Worm (Caenorhabditis elegans) whole organism, L4 larva: ENCODE results near the gene C13F10.1.

Experiments used
- D1046.2 ChIP-seq: fragments of 200-800 bp; sonication (Bioruptor generic); IDR thresholded peaks from 2 replicates; pipeline ENCODE4 v1.3.6; 2022; ENCODE audit warnings: missing genetic modification characterization, missing compliant biosample characterization
- F49E8.2 ChIP-seq: sonication (generic microtip); optimal IDR thresholded peaks from 2 replicates; lab custom pipeline; 2016; ENCODE audit warnings: missing compliant biosample characterization, mild to moderate bottlenecking, missing genetic modification characterization, borderline replicate concordance
- T20F7.1 ChIP-seq: fragments of 200-800 bp; sonication (Bioruptor generic); optimal IDR thresholded peaks from 2 replicates; lab custom pipeline; 2018; ENCODE audit warnings: mild to moderate bottlenecking, missing genetic modification characterization, missing compliant biosample characterization
- Y5F2A.4 ChIP-seq: fragments of 200-800 bp; sonication (Bioruptor generic); optimal IDR thresholded peaks from 2 replicates; lab custom pipeline; 2018; ENCODE audit warnings: mild to moderate bottlenecking, missing genetic modification characterization, missing compliant biosample characterization
- Y75B8A.6 ChIP-seq: fragments of 200-800 bp; sonication (Bioruptor generic); IDR thresholded peaks from 2 replicates; pipeline ENCODE4 v1.3.6; 2022; ENCODE audit warnings: missing genetic modification reagents, missing genetic modification characterization, missing compliant biosample characterization
- ZK337.2 ChIP-seq: fragments of 200-800 bp; sonication (Bioruptor generic); IDR thresholded peaks from 2 replicates; pipeline ENCODE4 v1.3.6; 2022; ENCODE audit warnings: missing genetic modification reagents, missing genetic modification characterization, missing compliant biosample characterization
- ZK546.5 ChIP-seq, 2 experiments: sonication (generic microtip); optimal IDR thresholded peaks; 2 replicates each; lab custom pipeline; 2017; ENCODE audit warnings: missing biosample characterization in 2 of 2, missing genetic modification characterization in 2 of 2
- aha-1 ChIP-seq: fragments of 150-350 bp; peaks from one replicate; lab custom pipeline; 2014; ENCODE audit warnings: missing biosample characterization, missing genetic modification characterization
- ceh-20 ChIP-seq: fragments of 200-800 bp; sonication (Bioruptor generic); IDR thresholded peaks from 2 replicates; pipeline ENCODE4 v1.3.6; 2022; ENCODE audit warnings: missing genetic modification reagents, missing genetic modification characterization, missing compliant biosample characterization
- ceh-62 ChIP-seq: sonication (generic microtip); optimal IDR thresholded peaks from 2 replicates; lab custom pipeline; 2017; ENCODE audit warnings: missing biosample characterization, missing genetic modification characterization
- ceh-82 ChIP-seq: sonication (generic microtip); optimal IDR thresholded peaks from 2 replicates; lab custom pipeline; 2017; ENCODE audit warnings: missing biosample characterization, missing genetic modification characterization
- cey-2 ChIP-seq: sonication (generic microtip); optimal IDR thresholded peaks from 3 replicates; lab custom pipeline; 2017; ENCODE audit warnings: missing genetic modification characterization, mild to moderate bottlenecking, missing compliant biosample characterization, antibody characterized with exemption, borderline replicate concordance; ENCODE audit not compliant: insufficient read depth
- daf-19 ChIP-seq: fragments of 200-800 bp; sonication (Bioruptor generic); conservative IDR thresholded peaks from 2 replicates; pipeline ENCODE4 v1.3.6; 2022; ENCODE audit warnings: missing genetic modification characterization, missing compliant biosample characterization
- daf-8 ChIP-seq: fragments of 200-800 bp; sonication (Bioruptor generic); IDR thresholded peaks from 2 replicates; pipeline ENCODE4 v1.3.6; 2022; ENCODE audit warnings: missing genetic modification characterization, missing compliant biosample characterization
- dmd-6 ChIP-seq: fragments of 200-800 bp; sonication (Bioruptor generic); IDR thresholded peaks from 2 replicates; pipeline ENCODE4 v1.3.6; 2022; ENCODE audit warnings: missing genetic modification reagents, missing genetic modification characterization, missing compliant biosample characterization
- dmd-8 ChIP-seq: fragments of 200-800 bp; sonication (Bioruptor generic); IDR thresholded peaks from 2 replicates; pipeline ENCODE4 v1.3.6; 2022; ENCODE audit warnings: missing genetic modification characterization, missing compliant biosample characterization
- dmd-9 ChIP-seq: fragments of 200-800 bp; sonication (Bioruptor generic); IDR thresholded peaks from 2 replicates; pipeline ENCODE4 v1.3.6; 2022; ENCODE audit warnings: missing genetic modification reagents, missing genetic modification characterization, missing compliant biosample characterization
- dpl-1 ChIP-seq: fragments of 150-350 bp; optimal IDR thresholded peaks from 2 replicates; lab custom pipeline; 2014; ENCODE audit warnings: missing biosample characterization, missing genetic modification reagents, missing genetic modification characterization
- duxl-1 ChIP-seq: sonication (generic microtip); optimal IDR thresholded peaks from 2 replicates; lab custom pipeline; 2016; ENCODE audit warnings: mild to moderate bottlenecking, missing genetic modification characterization, moderate library complexity, missing compliant biosample characterization; ENCODE audit not compliant: poor library complexity
- egl-27 ChIP-seq: sonication (generic microtip); optimal IDR thresholded peaks from 3 replicates; lab custom pipeline; 2017; ENCODE audit warnings: missing biosample characterization, missing genetic modification reagents, missing genetic modification characterization
- egl-43 ChIP-seq: fragments of 200-800 bp; sonication (Bioruptor generic); IDR thresholded peaks from 2 replicates; pipeline ENCODE4 v1.3.6; 2022; ENCODE audit warnings: missing genetic modification reagents, missing genetic modification characterization, missing compliant biosample characterization
- fos-1 ChIP-seq: fragments of 150-350 bp; optimal IDR thresholded peaks from 2 replicates; lab custom pipeline; 2014; ENCODE audit warnings: missing biosample characterization, missing genetic modification characterization
- hlh-11 ChIP-seq: fragments of 200-800 bp; sonication (Bioruptor generic); optimal IDR thresholded peaks from 2 replicates; lab custom pipeline; 2018; ENCODE audit warnings: mild to moderate bottlenecking, missing genetic modification characterization, missing compliant biosample characterization
- jun-1 ChIP-seq: fragments of 150-350 bp; optimal IDR thresholded peaks from 2 replicates; lab custom pipeline; 2014; ENCODE audit warnings: missing biosample characterization, missing genetic modification reagents, missing genetic modification characterization
- lim-7 ChIP-seq: fragments of 200-800 bp; sonication (Bioruptor generic); IDR thresholded peaks from 2 replicates; pipeline ENCODE4 v1.3.6; 2022; ENCODE audit warnings: missing genetic modification characterization, missing compliant biosample characterization
- lin-29 ChIP-seq: fragments of 200-800 bp; sonication (Bioruptor generic); IDR thresholded peaks from 2 replicates; pipeline ENCODE4 v1.3.6; 2022; ENCODE audit warnings: missing genetic modification reagents, missing genetic modification characterization, missing compliant biosample characterization
- lin-38 ChIP-seq: fragments of 200-800 bp; sonication (Bioruptor generic); IDR thresholded peaks from 2 replicates; pipeline ENCODE4 v1.3.6; 2022; ENCODE audit warnings: missing genetic modification reagents, missing genetic modification characterization, missing compliant biosample characterization
- lir-3 ChIP-seq: sonication (generic microtip); optimal IDR thresholded peaks from 2 replicates; lab custom pipeline; 2016; ENCODE audit warnings: mild to moderate bottlenecking, missing genetic modification characterization, missing compliant biosample characterization
- lsy-2 ChIP-seq, 2 experiments: fragments of 150-350 bp in 1 of 2; sonication (generic microtip) in 1 of 2; optimal IDR thresholded peaks; 2 replicates each; lab custom pipeline; 2014 to 2017; ENCODE audit warnings: missing biosample characterization in 2 of 2, missing genetic modification characterization in 2 of 2
- mdl-1 ChIP-seq, 2 experiments: fragments of 150-350 bp in 1 of 2; sonication (generic microtip) in 1 of 2; optimal IDR thresholded peaks; 2 replicates each; lab custom pipeline; 2014 to 2017; ENCODE audit warnings: missing biosample characterization in 2 of 2, missing genetic modification characterization in 2 of 2
- mep-1 ChIP-seq: fragments of 150-350 bp; sonication (generic microtip); optimal IDR thresholded peaks from 3 replicates; lab custom pipeline; 2014; ENCODE audit warnings: missing biosample characterization, missing genetic modification characterization
- mes-2 ChIP-seq: sonication (generic microtip); optimal IDR thresholded peaks from 2 replicates; lab custom pipeline; 2016; ENCODE audit warnings: missing genotype, mild to moderate bottlenecking, missing genetic modification characterization, missing compliant biosample characterization; ENCODE audit not compliant: poor library complexity, severe bottlenecking
- mxl-2 ChIP-seq: fragments of 200-800 bp; sonication (Bioruptor generic); conservative IDR thresholded peaks from 2 replicates; pipeline ENCODE4 v1.3.6; 2022; ENCODE audit warnings: missing genetic modification reagents, missing genetic modification characterization, missing compliant biosample characterization
- nhr-102 ChIP-seq: sonication (generic microtip); optimal IDR thresholded peaks from 2 replicates; lab custom pipeline; 2016; ENCODE audit warnings: mild to moderate bottlenecking, missing genetic modification characterization, moderate library complexity, missing compliant biosample characterization
- nhr-11 ChIP-seq: fragments of 150-350 bp; optimal IDR thresholded peaks from 2 replicates; lab custom pipeline; 2014; ENCODE audit warnings: missing biosample characterization, missing genetic modification characterization
- nhr-28 ChIP-seq: fragments of 150-350 bp; optimal IDR thresholded peaks from 2 replicates; lab custom pipeline; 2014; ENCODE audit warnings: missing biosample characterization, missing genetic modification characterization
- nhr-42 ChIP-seq: fragments of 200-800 bp; sonication (Bioruptor generic); IDR thresholded peaks from 2 replicates; pipeline ENCODE4 v1.3.6; 2022; ENCODE audit warnings: missing genetic modification characterization, missing compliant biosample characterization
- nhr-48 ChIP-seq: sonication (generic microtip); optimal IDR thresholded peaks from 2 replicates; lab custom pipeline; 2016; ENCODE audit warnings: mild to moderate bottlenecking, missing genetic modification characterization, missing compliant biosample characterization
- nhr-6 ChIP-seq: fragments of 150-350 bp; optimal IDR thresholded peaks from 2 replicates; lab custom pipeline; 2014; ENCODE audit warnings: missing biosample characterization, missing genetic modification characterization
- rbr-2 ChIP-seq: sonication (generic microtip); optimal IDR thresholded peaks from 2 replicates; lab custom pipeline; 2016; ENCODE audit warnings: missing genotype, missing genetic modification characterization, missing compliant biosample characterization
- sdz-12 ChIP-seq: fragments of 200-800 bp; sonication (Bioruptor generic); optimal IDR thresholded peaks from 2 replicates; lab custom pipeline; 2018; ENCODE audit warnings: mild to moderate bottlenecking, missing genetic modification characterization, missing compliant biosample characterization
- skn-1 ChIP-seq: fragments of 150-350 bp; optimal IDR thresholded peaks from 2 replicates; lab custom pipeline; 2014; ENCODE audit warnings: missing biosample characterization, missing genetic modification characterization
- spr-1 ChIP-seq: sonication (generic microtip); optimal IDR thresholded peaks from 2 replicates; lab custom pipeline; 2016; ENCODE audit warnings: mild to moderate bottlenecking, missing genetic modification characterization, missing compliant biosample characterization
- spr-3 ChIP-seq: fragments of 200-800 bp; sonication (Bioruptor generic); optimal IDR thresholded peaks from 2 replicates; lab custom pipeline; 2018; ENCODE audit warnings: mild to moderate bottlenecking, missing genetic modification characterization, missing compliant biosample characterization
- tag-97 ChIP-seq: fragments of 200-800 bp; sonication (Bioruptor generic); IDR thresholded peaks from 2 replicates; pipeline ENCODE4 v1.3.6; 2022; ENCODE audit warnings: missing genetic modification characterization, missing compliant biosample characterization
- unc-130 ChIP-seq: sonication (generic microtip); optimal IDR thresholded peaks from 2 replicates; lab custom pipeline; 2016; ENCODE audit warnings: missing genetic modification reagents, missing genetic modification characterization, missing compliant biosample characterization
- unc-39 ChIP-seq: sonication (generic microtip); optimal IDR thresholded peaks from 2 replicates; lab custom pipeline; 2017; ENCODE audit warnings: missing biosample characterization, missing genetic modification characterization
- unc-62 ChIP-seq, 3 experiments: fragments of 150-350 bp in 1 of 3; sonication (generic microtip); optimal IDR thresholded peaks in 2 of 3; peaks in 1 of 3; 1 replicate in 1 of 3; 2 replicates in 2 of 3; lab custom pipeline; 2014 to 2017; ENCODE audit warnings: missing biosample characterization in 3 of 3, missing genetic modification characterization in 3 of 3, missing genetic modification reagents in 3 of 3, missing genotype in 1 of 3
- vab-7 ChIP-seq: fragments of 200-800 bp; sonication (Bioruptor generic); IDR thresholded peaks from 2 replicates; pipeline ENCODE4 v1.3.6; 2022; ENCODE audit warnings: missing genetic modification reagents, missing genetic modification characterization, missing compliant biosample characterization
- zfp-2 ChIP-seq: sonication (generic microtip); optimal IDR thresholded peaks from 2 replicates; lab custom pipeline; 2016; ENCODE audit warnings: mild to moderate bottlenecking, missing genetic modification characterization, missing compliant biosample characterization
- zip-11 ChIP-seq: fragments of 200-800 bp; sonication (Bioruptor generic); IDR thresholded peaks from 2 replicates; pipeline ENCODE4 v1.3.6; 2022; ENCODE audit warnings: missing genetic modification characterization, missing compliant biosample characterization

C13F10.1 gene

DNA sequence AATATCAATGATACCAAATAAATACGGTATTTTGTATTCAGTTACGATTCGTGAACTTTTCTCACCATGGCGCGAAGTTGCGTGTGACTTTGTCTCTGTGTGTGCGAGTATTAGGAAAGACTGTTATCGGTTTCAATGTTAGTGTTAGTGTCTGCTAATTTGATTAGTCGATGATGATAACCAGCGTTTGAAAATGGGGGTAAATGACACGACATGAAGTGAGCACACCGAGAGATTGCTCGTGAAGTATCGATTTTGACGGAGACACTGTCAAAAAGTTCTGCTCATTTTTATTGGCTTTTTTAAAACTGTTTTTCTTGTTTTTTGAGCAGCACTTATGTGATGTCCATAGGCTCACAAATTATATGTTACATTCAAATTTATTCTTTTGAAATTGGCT is 25.5 kb upstream of the C13F10.1 start (continued):
- TF ChIP-seq F49E8.2 (tag; lab: Kevin White, UChicago) (no peak), lir-3 (tag; lab: Kevin White, UChicago) (no peak), ceh-82 (tag; lab: Kevin White, UChicago) (no peak), vab-7 (no peak), lsy-2 (tag; optimal IDR thresholded peaks at IDR 0.05; lab: Kevin White, UChicago) (peak in 1 of 2 experiments; percentile 21), jun-1 (no peak), mdl-1 (tag; optimal IDR thresholded peaks at IDR 0.05; lab: Kevin White, UChicago) (peak in 1 of 2 experiments; percentile 21), D1046.2 (no peak), nhr-28 (tag; lab: Kevin White, UChicago) (peak; percentile 86), daf-8 (GFP tag; lab: Robert Waterston, UW) (no peak), cey-2 (tag; lab: Kevin White, UChicago) (no peak), duxl-1 (tag; lab: Kevin White, UChicago) (peak; percentile 57), lim-7 (GFP tag; lab: Robert Waterston, UW) (no peak), zip-11 (GFP tag; lab: Robert Waterston, UW) (no peak), skn-1 (tag; lab: Kevin White, UChicago) (no peak), nhr-6 (tag; lab: Kevin White, UChicago) (no peak), dmd-9 (no peak), mxl-2 (no peak; the same call in 1 of the 2 replicates), rbr-2 (tag; lab: Kevin White, UChicago) (no peak), lin-29 (GFP tag; lab: Robert Waterston, UW) (no peak), ceh-20 (no peak), unc-39 (no peak), tag-97 (GFP tag; lab: Robert Waterston, UW) (no peak), Y5F2A.4 (GFP tag; lab: Kevin White, UChicago) (no peak), dpl-1 (GFP tag; lab: Kevin White, UChicago) (no peak), Y75B8A.6 (GFP tag; lab: Robert Waterston, UW) (no peak), unc-62 (GFP tag; optimal IDR thresholded peaks at IDR 0.05 in 1 of 2; lab: Kevin White, UChicago) (peak in 1 of 2 experiments; percentile 72), unc-62 (tag; optimal IDR thresholded peaks at IDR 0.05; lab: Kevin White, UChicago) (no peak), nhr-48 (tag; lab: Kevin White, UChicago) (peak; percentile 14), mep-1 (peak; percentile 61), sdz-12 (GFP tag; lab: Kevin White, UChicago) (peak; percentile 5), hlh-11 (tag; lab: Kevin White, UChicago) (peak; percentile 71), spr-1 (tag; lab: Kevin White, UChicago) (no peak), ZK337.2 (GFP tag; lab: Robert Waterston, UW) (no peak), lin-38 (GFP tag; lab: Robert Waterston, UW) (peak; percentile 51; the same call in 1 of the 2 replicates), nhr-102 (peak; percentile 63), fos-1 (no peak), ceh-62 (no peak), T20F7.1 (peak; percentile 41), egl-27 (tag; lab: Kevin White, UChicago) (no peak), nhr-42 (0 out of 2 replicates have a peak, but pooled peaks have one; percentile 10), dmd-6 (peak; percentile 73), unc-130 (peak; percentile 2), zfp-2 (tag; lab: Kevin White, UChicago) (no peak), egl-43 (GFP tag; lab: Robert Waterston, UW) (no peak), nhr-11 (no peak), dmd-8 (GFP tag; lab: Robert Waterston, UW) (no peak), ZK546.5 (tag; optimal IDR thresholded peaks at IDR 0.05; lab: Kevin White, UChicago) (no peak), aha-1 (tag; lab: Kevin White, UChicago) (peak; percentile 66), daf-19 (GFP tag; lab: Robert Waterston, UW) (no peak), spr-3 (no peak), mes-2 (tag; lab: Kevin White, UChicago) (peak; percentile 34)
